Worm (Caenorhabditis elegans) whole organism, L2 larva: Measurements from ENCODE around the gene srr-3.

Experiments
- C34F6.9 ChIP-seq: fragments of 150-350 bp; optimal IDR thresholded peaks from 2 replicates; lab custom pipeline; 2014; ENCODE audit warnings: missing biosample characterization, missing genetic modification characterization
- ceh-82 ChIP-seq: fragments of 150-350 bp; optimal IDR thresholded peaks from 2 replicates; lab custom pipeline; 2014; ENCODE audit warnings: missing biosample characterization, missing genetic modification characterization
- egl-27 ChIP-seq: sonication (generic microtip); optimal IDR thresholded peaks from 3 replicates; lab custom pipeline; 2017; ENCODE audit warnings: missing biosample characterization, missing genetic modification reagents, missing genetic modification characterization
- lin-13 ChIP-seq: fragments of 150-350 bp; optimal IDR thresholded peaks from 2 replicates; lab custom pipeline; 2014; ENCODE audit warnings: missing biosample characterization, missing genetic modification reagents, missing genetic modification characterization
- lin-39 ChIP-seq: fragments of 150-350 bp; optimal IDR thresholded peaks from 2 replicates; lab custom pipeline; 2014; ENCODE audit warnings: missing biosample characterization, missing genetic modification reagents, missing genetic modification characterization
- mab-5 ChIP-seq: fragments of 150-350 bp; optimal IDR thresholded peaks from 2 replicates; lab custom pipeline; 2014; ENCODE audit warnings: missing biosample characterization, missing genetic modification characterization
- nhr-237 ChIP-seq: fragments of 150-350 bp; optimal IDR thresholded peaks from 2 replicates; lab custom pipeline; 2014; ENCODE audit warnings: missing biosample characterization, missing genetic modification characterization
- nhr-25 ChIP-seq: fragments of 150-350 bp; sonication (generic microtip); optimal IDR thresholded peaks from 3 replicates; lab custom pipeline; 2014; ENCODE audit warnings: missing biosample characterization, missing genetic modification characterization
- nhr-6 ChIP-seq: fragments of 150-350 bp; optimal IDR thresholded peaks from 2 replicates; lab custom pipeline; 2014; ENCODE audit warnings: missing biosample characterization, missing genetic modification characterization
- nhr-77 ChIP-seq: fragments of 150-350 bp; optimal IDR thresholded peaks from 2 replicates; lab custom pipeline; 2014; ENCODE audit warnings: missing biosample characterization, missing genetic modification characterization
- peb-1 ChIP-seq: fragments of 150-350 bp; optimal IDR thresholded peaks from 2 replicates; lab custom pipeline; 2014; ENCODE audit warnings: missing biosample characterization, missing genetic modification characterization
- zag-1 ChIP-seq: fragments of 150-350 bp; optimal IDR thresholded peaks from 2 replicates; lab custom pipeline; 2014; ENCODE audit warnings: missing biosample characterization, missing genetic modification characterization
- ztf-4 ChIP-seq: fragments of 150-350 bp; optimal IDR thresholded peaks from 2 replicates; lab custom pipeline; 2014; ENCODE audit warnings: missing biosample characterization, missing genetic modification characterization

The srr-3 gene

ce11 chrV:16458714-16459113 lies 49.9 kb downstream of the srr-3 start, which contains the start of gene str-15:
Gene str-15, minus strand, starts transcription at chrV:16458814.
- TF ChIP-seq ztf-4 (no peak), nhr-6 (tag; lab: Kevin White, UChicago) (no peak), C34F6.9 (tag; lab: Kevin White, UChicago) (no peak), peb-1 (tag; lab: Kevin White, UChicago) (no peak), lin-39 (tag; lab: Kevin White, UChicago) (no peak), zag-1 (tag; lab: Kevin White, UChicago) (no peak), mab-5 (no peak), nhr-77 (tag; lab: Kevin White, UChicago) (no peak), ceh-82 (tag; lab: Kevin White, UChicago) (no peak), lin-13 (GFP tag; lab: Kevin White, UChicago) (no peak), nhr-25 (tag; lab: Kevin White, UChicago) (no peak), nhr-237 (no peak), egl-27 (tag; lab: Kevin White, UChicago) (no peak)
